Worm (Caenorhabditis elegans) whole organism, L1 larva: ENCODE results near the gene W06A11.1.

Source experiments
- C34B4.2 ChIP-seq: sonication (generic microtip); optimal IDR thresholded peaks from 2 replicates; lab custom pipeline; 2017; ENCODE audit warnings: mild to moderate bottlenecking, missing genetic modification characterization, missing compliant biosample characterization
- F16B12.6 ChIP-seq: fragments of 150-350 bp; optimal IDR thresholded peaks from 2 replicates; lab custom pipeline; 2014; ENCODE audit warnings: missing biosample characterization, missing genetic modification characterization
- Y116A8C.19 ChIP-seq: sonication (generic microtip); optimal IDR thresholded peaks from 2 replicates; lab custom pipeline; 2016; ENCODE audit warnings: missing compliant biosample characterization, missing genetic modification characterization, borderline replicate concordance
- aha-1 ChIP-seq: fragments of 150-350 bp; optimal IDR thresholded peaks from 2 replicates; lab custom pipeline; 2014; ENCODE audit warnings: missing biosample characterization, missing genetic modification characterization
- aly-2 ChIP-seq: fragments of 150-350 bp; optimal IDR thresholded peaks from 2 replicates; lab custom pipeline; 2014; ENCODE audit warnings: missing biosample characterization, missing genetic modification characterization
- ama-1 ChIP-seq: fragments of 150-350 bp; optimal IDR thresholded peaks from 2 replicates; lab custom pipeline; 2014
- blmp-1 ChIP-seq: fragments of 150-350 bp; optimal IDR thresholded peaks from 2 replicates; lab custom pipeline; 2014; ENCODE audit warnings: missing biosample characterization, missing genetic modification characterization
- ceh-63 ChIP-seq: fragments of 200-800 bp; sonication (Bioruptor generic); optimal IDR thresholded peaks from 2 replicates; lab custom pipeline; 2018; ENCODE audit warnings: mild to moderate bottlenecking, missing genetic modification characterization, missing compliant biosample characterization
- ceh-90 ChIP-seq: sonication (generic microtip); optimal IDR thresholded peaks from 2 replicates; lab custom pipeline; 2016; ENCODE audit warnings: missing genetic modification characterization, missing compliant biosample characterization
- ces-1 ChIP-seq: fragments of 150-350 bp; optimal IDR thresholded peaks from 2 replicates; lab custom pipeline; 2014; ENCODE audit warnings: missing biosample characterization, missing genetic modification reagents, missing genetic modification characterization
- efl-1 ChIP-seq, 4 experiments: fragments of 150-350 bp; optimal IDR thresholded peaks in 3 of 4; peaks in 1 of 4; 1 replicate in 1 of 4; 2 replicates in 3 of 4; lab custom pipeline; 2014; ENCODE audit warnings: missing biosample characterization in 2 of 4, missing genetic modification characterization in 2 of 4, missing genetic modification reagents in 2 of 4
- efl-3 ChIP-seq: fragments of 200-800 bp; sonication (Bioruptor generic); optimal IDR thresholded peaks from 2 replicates; lab custom pipeline; 2018; ENCODE audit warnings: mild to moderate bottlenecking, missing genetic modification characterization, missing compliant biosample characterization
- egl-27 ChIP-seq, 2 experiments: fragments of 150-350 bp in 1 of 2; sonication (generic microtip); optimal IDR thresholded peaks; 3 replicates each; lab custom pipeline; 2017 to 2018; ENCODE audit warnings: missing biosample characterization in 2 of 2, missing genetic modification characterization in 2 of 2, missing genetic modification reagents in 2 of 2
- ets-5 ChIP-seq: fragments of 200-800 bp; sonication (Bioruptor generic); IDR thresholded peaks from 2 replicates; pipeline ENCODE4 v1.3.6; 2022; ENCODE audit warnings: missing genetic modification characterization, missing compliant biosample characterization
- fkh-10 ChIP-seq: sonication (generic microtip); optimal IDR thresholded peaks from 2 replicates; lab custom pipeline; 2017; ENCODE audit warnings: missing biosample characterization, missing genetic modification reagents, missing genetic modification characterization
- fkh-8 ChIP-seq: sonication (generic microtip); optimal IDR thresholded peaks from 2 replicates; lab custom pipeline; 2016; ENCODE audit warnings: mild to moderate bottlenecking, missing genetic modification characterization, missing compliant biosample characterization
- grh-1 ChIP-seq: fragments of 200-800 bp; sonication (Bioruptor generic); IDR thresholded peaks from 2 replicates; pipeline ENCODE4 v1.3.6; 2022; ENCODE audit warnings: missing genetic modification reagents, missing genetic modification characterization, missing compliant biosample characterization
- hlh-17 ChIP-seq: fragments of 200-800 bp; sonication (Bioruptor generic); optimal IDR thresholded peaks from 2 replicates; lab custom pipeline; 2018; ENCODE audit warnings: missing genetic modification characterization, mild to moderate bottlenecking, missing compliant biosample characterization, moderate library complexity, borderline replicate concordance
- hlh-4 ChIP-seq: sonication (generic microtip); optimal IDR thresholded peaks from 2 replicates; lab custom pipeline; 2016; ENCODE audit warnings: mild to moderate bottlenecking, missing genetic modification characterization, missing compliant biosample characterization
- hpl-2 ChIP-seq: fragments of 150-350 bp; optimal IDR thresholded peaks from 2 replicates; lab custom pipeline; 2014; ENCODE audit warnings: missing biosample characterization, missing genetic modification reagents, missing genetic modification characterization
- isw-1 ChIP-seq: fragments of 200-800 bp; sonication (Bioruptor generic); IDR thresholded peaks from 2 replicates; pipeline ENCODE4 v1.3.6; 2022; ENCODE audit warnings: missing genetic modification characterization, missing compliant biosample characterization
- lin-15B ChIP-seq: fragments of 150-350 bp; sonication (generic microtip); optimal IDR thresholded peaks from 3 replicates; lab custom pipeline; 2014; ENCODE audit warnings: missing biosample characterization, missing genetic modification characterization
- lin-35 ChIP-seq, 2 experiments: fragments of 150-350 bp; optimal IDR thresholded peaks; 2 replicates each; lab custom pipeline; 2014; ENCODE audit warnings: missing biosample characterization in 2 of 2, missing genetic modification characterization in 2 of 2, missing genetic modification reagents in 2 of 2
- lin-39 ChIP-seq: fragments of 150-350 bp; optimal IDR thresholded peaks from 2 replicates; lab custom pipeline; 2014; ENCODE audit warnings: missing biosample characterization, missing genetic modification reagents, missing genetic modification characterization
- lir-3 ChIP-seq: sonication (generic microtip); optimal IDR thresholded peaks from 2 replicates; lab custom pipeline; 2016; ENCODE audit warnings: mild to moderate bottlenecking, missing genetic modification characterization, moderate library complexity, missing compliant biosample characterization; ENCODE audit not compliant: poor library complexity
- mab-9 ChIP-seq: fragments of 200-800 bp; sonication (Bioruptor generic); IDR thresholded peaks from 2 replicates; pipeline ENCODE4 v1.3.6; 2022; ENCODE audit warnings: missing genetic modification reagents, missing genetic modification characterization, missing compliant biosample characterization
- mdl-1 ChIP-seq, 2 experiments: fragments of 150-350 bp; optimal IDR thresholded peaks; 2 replicates each; lab custom pipeline; 2014 to 2017; ENCODE audit warnings: missing biosample characterization in 2 of 2, missing genetic modification characterization in 2 of 2, inconsistent platforms in 1 of 2
- mep-1 ChIP-seq: fragments of 150-350 bp; optimal IDR thresholded peaks from 2 replicates; lab custom pipeline; 2014; ENCODE audit warnings: missing biosample characterization, missing genetic modification characterization
- nhr-11 ChIP-seq: fragments of 150-350 bp; optimal IDR thresholded peaks from 2 replicates; lab custom pipeline; 2014; ENCODE audit warnings: missing biosample characterization, missing genetic modification characterization
- nhr-12 ChIP-seq: sonication (generic microtip); optimal IDR thresholded peaks from 2 replicates; lab custom pipeline; 2017; ENCODE audit warnings: missing biosample characterization, missing genetic modification characterization
- nhr-20 ChIP-seq: sonication (generic microtip); optimal IDR thresholded peaks from 2 replicates; lab custom pipeline; 2016; ENCODE audit warnings: mild to moderate bottlenecking, missing genetic modification characterization, missing compliant biosample characterization
- nhr-28 ChIP-seq: fragments of 150-350 bp; optimal IDR thresholded peaks from 2 replicates; lab custom pipeline; 2014; ENCODE audit warnings: missing biosample characterization, missing genetic modification characterization
- nhr-71 ChIP-seq: sonication (generic microtip); optimal IDR thresholded peaks from 2 replicates; lab custom pipeline; 2016; ENCODE audit warnings: mild to moderate bottlenecking, missing genetic modification characterization, moderate library complexity, missing compliant biosample characterization
- nhr-76 ChIP-seq: sonication (generic microtip); optimal IDR thresholded peaks from 2 replicates; lab custom pipeline; 2017; ENCODE audit warnings: missing biosample characterization, missing genetic modification characterization
- nhr-77 ChIP-seq: fragments of 150-350 bp; optimal IDR thresholded peaks from 2 replicates; lab custom pipeline; 2014; ENCODE audit warnings: missing biosample characterization, missing genetic modification characterization
- nhr-84 ChIP-seq: sonication (generic microtip); optimal IDR thresholded peaks from 2 replicates; lab custom pipeline; 2017; ENCODE audit warnings: missing biosample characterization, missing genetic modification characterization
- nhr-85 ChIP-seq: sonication (generic microtip); peaks from one replicate; lab custom pipeline; 2016; ENCODE audit warnings: missing genetic modification characterization, inconsistent platforms, missing compliant biosample characterization
- nhr-90 ChIP-seq: sonication (generic microtip); optimal IDR thresholded peaks from 2 replicates; lab custom pipeline; 2016; ENCODE audit warnings: mild to moderate bottlenecking, missing genetic modification characterization, missing compliant biosample characterization; ENCODE audit not compliant: poor library complexity
- pag-3 ChIP-seq: sonication (generic microtip); optimal IDR thresholded peaks from 2 replicates; lab custom pipeline; 2017; ENCODE audit warnings: missing genetic modification characterization, mild to moderate bottlenecking, missing compliant biosample characterization, antibody characterized with exemption, borderline replicate concordance; ENCODE audit not compliant: insufficient read depth
- rnt-1 ChIP-seq: sonication (generic microtip); optimal IDR thresholded peaks from 2 replicates; lab custom pipeline; 2016; ENCODE audit warnings: mild to moderate bottlenecking, missing genetic modification characterization, moderate library complexity, missing compliant biosample characterization
- skn-1 ChIP-seq: fragments of 150-350 bp; optimal IDR thresholded peaks from 2 replicates; lab custom pipeline; 2014; ENCODE audit warnings: missing biosample characterization, missing genetic modification characterization
- snu-23 ChIP-seq: sonication (generic microtip); optimal IDR thresholded peaks from 2 replicates; lab custom pipeline; 2016; ENCODE audit warnings: missing genetic modification characterization, missing compliant biosample characterization
- sox-4 ChIP-seq: sonication (generic microtip); optimal IDR thresholded peaks from 2 replicates; lab custom pipeline; 2016; ENCODE audit warnings: missing genetic modification characterization, missing compliant biosample characterization
- sptf-1 ChIP-seq: fragments of 150-350 bp; optimal IDR thresholded peaks from 2 replicates; lab custom pipeline; 2014; ENCODE audit warnings: missing biosample characterization, missing genetic modification characterization
- sup-37 ChIP-seq: fragments of 200-800 bp; sonication (Bioruptor generic); optimal IDR thresholded peaks from 2 replicates; lab custom pipeline; 2018; ENCODE audit warnings: mild to moderate bottlenecking, missing genetic modification characterization, missing compliant biosample characterization
- swsn-7 ChIP-seq: sonication (generic microtip); optimal IDR thresholded peaks from 2 replicates; lab custom pipeline; 2016; ENCODE audit warnings: missing genetic modification characterization, missing compliant biosample characterization
- tlp-1 ChIP-seq: fragments of 150-350 bp; optimal IDR thresholded peaks from 2 replicates; lab custom pipeline; 2014; ENCODE audit warnings: missing biosample characterization, missing genetic modification characterization
- unc-62 ChIP-seq: fragments of 150-350 bp; optimal IDR thresholded peaks from 2 replicates; lab custom pipeline; 2014; ENCODE audit warnings: missing biosample characterization, missing genetic modification reagents, missing genetic modification characterization
- unc-98 ChIP-seq: fragments of 200-800 bp; sonication (Bioruptor generic); IDR thresholded peaks from 2 replicates; pipeline ENCODE4 v1.3.6; 2022; ENCODE audit warnings: missing genetic modification characterization, missing compliant biosample characterization
- vab-15 ChIP-seq: sonication (generic microtip); optimal IDR thresholded peaks from 2 replicates; lab custom pipeline; 2017; ENCODE audit warnings: missing genotype, mild to moderate bottlenecking, missing genetic modification characterization, missing compliant biosample characterization
- xbp-1 ChIP-seq: sonication (generic microtip); optimal IDR thresholded peaks from 2 replicates; lab custom pipeline; 2016; ENCODE audit warnings: missing genetic modification characterization, missing compliant biosample characterization
- ztf-11 ChIP-seq, 2 experiments: sonication (generic microtip); optimal IDR thresholded peaks; 2 replicates each; lab custom pipeline; 2016 to 2017; ENCODE audit warnings: missing genetic modification characterization in 2 of 2, missing biosample characterization in 1 of 2, missing compliant biosample characterization in 1 of 2
- ztf-4 ChIP-seq: fragments of 150-350 bp; optimal IDR thresholded peaks from 2 replicates; lab custom pipeline; 2014; ENCODE audit warnings: missing biosample characterization, missing genetic modification characterization

Gene W06A11.1

ce11 chrII:4044349-4044748 is 23.0 kb upstream of the W06A11.1 start, which contains the start of gene rpn-11:
TSS of gene rpn-11 (minus strand) at chrII:4044546.
- peak; percentile 98 for TF ChIP-seq lin-35 (GFP tag; optimal IDR thresholded peaks at IDR 0.05; lab: Kevin White, UChicago)
- TF ChIP-seq nhr-11 (tag; lab: Kevin White, UChicago) = peak; percentile 52
- no peak for TF ChIP-seq hlh-17 (GFP tag; lab: Kevin White, UChicago)
- peak; percentile 81 for TF ChIP-seq lir-3 (tag; lab: Kevin White, UChicago)
- peak; percentile 98 to 99 for TF ChIP-seq efl-1 (optimal IDR thresholded peaks at IDR 0.05; lab: Kevin White, UChicago)
- peak; percentile 97 to 100 for TF ChIP-seq efl-1 (GFP tag; optimal IDR thresholded peaks at IDR 0.05 in 1 of 2; lab: Kevin White, UChicago)
- peak; percentile 72 for TF ChIP-seq lin-15B
- peak; percentile 86 for TF ChIP-seq nhr-90
- peak; percentile 75 for TF ChIP-seq mab-9 (GFP tag; lab: Robert Waterston, UW)
- TF ChIP-seq Y116A8C.19 (tag; lab: Kevin White, UChicago) = peak; percentile 13
- no peak for TF ChIP-seq ets-5 (GFP tag; lab: Robert Waterston, UW)
- TF ChIP-seq mdl-1 (tag; optimal IDR thresholded peaks at IDR 0.05; lab: Kevin White, UChicago) = peak; percentile 52 to 75
- no peak for TF ChIP-seq pag-3
- peak; percentile 39 for TF ChIP-seq efl-3
- TF ChIP-seq mep-1 (tag; lab: Kevin White, UChicago) = peak; percentile 90
- no peak for TF ChIP-seq nhr-28 (tag; lab: Kevin White, UChicago)
- TF ChIP-seq nhr-85 (tag; lab: Kevin White, UChicago) = peak; percentile 92
- peak; percentile 22 for TF ChIP-seq aly-2 (tag; lab: Kevin White, UChicago)
- TF ChIP-seq nhr-20 (tag; lab: Kevin White, UChicago) = peak; percentile 88
- TF ChIP-seq skn-1 (tag; lab: Kevin White, UChicago) = peak; percentile 99
- no peak for TF ChIP-seq nhr-12 (tag; lab: Kevin White, UChicago)
- TF ChIP-seq C34B4.2 = no peak
- no peak for TF ChIP-seq unc-62 (GFP tag; lab: Kevin White, UChicago)
- TF ChIP-seq fkh-8 (tag; lab: Kevin White, UChicago) = peak; percentile 84
- no peak for TF ChIP-seq ces-1
- TF ChIP-seq unc-98 (GFP tag; lab: Robert Waterston, UW) = peak; percentile 27; the same call in 1 of the 2 replicates
- TF ChIP-seq nhr-84 (tag; lab: Kevin White, UChicago) = no peak
- TF ChIP-seq ceh-63 (GFP tag; lab: Kevin White, UChicago) = no peak
- TF ChIP-seq swsn-7 (tag; lab: Kevin White, UChicago) = peak; percentile 85
- no peak for TF ChIP-seq ama-1 (lab: Kevin White, UChicago)
- TF ChIP-seq nhr-76 = no peak
- TF ChIP-seq hlh-4 (tag; lab: Kevin White, UChicago) = no peak
- peak; percentile 98 for TF ChIP-seq F16B12.6 (tag; lab: Kevin White, UChicago)
- TF ChIP-seq xbp-1 (tag; lab: Kevin White, UChicago) = peak; percentile 88
- TF ChIP-seq sox-4 (tag; lab: Kevin White, UChicago) = peak; percentile 78
- TF ChIP-seq aha-1 (tag; lab: Kevin White, UChicago) = no peak
- peak; percentile 12 for TF ChIP-seq vab-15
- TF ChIP-seq sptf-1 (tag; lab: Kevin White, UChicago) = no peak
- no peak for TF ChIP-seq egl-27 (tag; optimal IDR thresholded peaks at IDR 0.05; lab: Kevin White, UChicago)
- TF ChIP-seq ztf-11 (tag; optimal IDR thresholded peaks at IDR 0.05; lab: Kevin White, UChicago) = peak in 1 of 2 experiments; percentile 76
- peak; percentile 94 for TF ChIP-seq rnt-1
- TF ChIP-seq ztf-4 (tag; lab: Kevin White, UChicago) = peak; percentile 62
- TF ChIP-seq lin-39 (tag; lab: Kevin White, UChicago) = peak; percentile 45
- TF ChIP-seq blmp-1 (tag; lab: Kevin White, UChicago) = peak; percentile 50
- peak; percentile 89 for TF ChIP-seq isw-1
- peak; percentile 31 for TF ChIP-seq sup-37 (GFP tag; lab: Kevin White, UChicago)
- TF ChIP-seq nhr-71 (tag; lab: Kevin White, UChicago) = peak; percentile 94
- TF ChIP-seq tlp-1 (tag; lab: Kevin White, UChicago) = no peak
- TF ChIP-seq snu-23 (GFP tag; lab: Kevin White, UChicago) = peak; percentile 90
- TF ChIP-seq nhr-77 (tag; lab: Kevin White, UChicago) = peak; percentile 76
- peak; percentile 40 for TF ChIP-seq hpl-2 (GFP tag; lab: Kevin White, UChicago)
- peak; percentile 81 for TF ChIP-seq grh-1
- TF ChIP-seq ceh-90 (tag; lab: Kevin White, UChicago) = peak; percentile 8
- TF ChIP-seq fkh-10 (GFP tag; lab: Kevin White, UChicago) = peak; percentile 85
